Worm (Caenorhabditis elegans) whole organism, L2 larva: ENCODE measurements around the gene cyl-1.
A peak's percentile ranks its signal among the peaks of the same experiment; 100 is the strongest.

Experiments
- C34F6.9 ChIP-seq: fragments of 150-350 bp; optimal IDR thresholded peaks from 2 replicates; lab custom pipeline; 2014; ENCODE audit warnings: missing biosample characterization, missing genetic modification characterization
- F13H6.1 ChIP-seq: sonication (generic microtip); optimal IDR thresholded peaks from 2 replicates; lab custom pipeline; 2016; ENCODE audit warnings: missing genetic modification characterization, missing compliant biosample characterization
- R02D3.7 ChIP-seq: fragments of 150-350 bp; optimal IDR thresholded peaks from 2 replicates; lab custom pipeline; 2014; ENCODE audit warnings: missing biosample characterization, missing genetic modification characterization
- Y55F3AM.14 ChIP-seq: fragments of 200-800 bp; sonication (Bioruptor generic); optimal IDR thresholded peaks from 2 replicates; lab custom pipeline; 2018; ENCODE audit warnings: mild to moderate bottlenecking, missing genetic modification characterization, missing compliant biosample characterization
- ZK546.5 ChIP-seq: sonication (generic microtip); optimal IDR thresholded peaks from 2 replicates; lab custom pipeline; 2017; ENCODE audit warnings: missing biosample characterization, missing genetic modification characterization
- alr-1 ChIP-seq: fragments of 150-350 bp; optimal IDR thresholded peaks from 2 replicates; lab custom pipeline; 2014; ENCODE audit warnings: missing biosample characterization, missing genetic modification characterization
- aly-2 ChIP-seq: fragments of 150-350 bp; optimal IDR thresholded peaks from 2 replicates; lab custom pipeline; 2014; ENCODE audit warnings: missing biosample characterization, missing genetic modification characterization
- ama-1 ChIP-seq: fragments of 150-350 bp; optimal IDR thresholded peaks from 2 replicates; lab custom pipeline; 2018; ENCODE audit warnings: inconsistent platforms
- blmp-1 ChIP-seq: sonication (generic microtip); optimal IDR thresholded peaks from 2 replicates; lab custom pipeline; 2017; ENCODE audit warnings: missing genetic modification characterization, mild to moderate bottlenecking, missing compliant biosample characterization, antibody characterized with exemption, moderate library complexity; ENCODE audit not compliant: insufficient read depth
- ceh-16 ChIP-seq: fragments of 150-350 bp; optimal IDR thresholded peaks from 2 replicates; lab custom pipeline; 2014; ENCODE audit warnings: missing biosample characterization, missing genetic modification characterization
- ceh-82 ChIP-seq: fragments of 150-350 bp; optimal IDR thresholded peaks from 2 replicates; lab custom pipeline; 2014; ENCODE audit warnings: missing biosample characterization, missing genetic modification characterization
- crh-2 ChIP-seq: sonication (generic microtip); optimal IDR thresholded peaks from 2 replicates; lab custom pipeline; 2017; ENCODE audit warnings: missing biosample characterization, missing genetic modification characterization
- dmd-4 ChIP-seq: sonication (generic microtip); optimal IDR thresholded peaks from 2 replicates; lab custom pipeline; 2017; ENCODE audit warnings: missing biosample characterization, missing genetic modification characterization
- egl-27 ChIP-seq: sonication (generic microtip); optimal IDR thresholded peaks from 3 replicates; lab custom pipeline; 2017; ENCODE audit warnings: missing biosample characterization, missing genetic modification reagents, missing genetic modification characterization
- elt-1 ChIP-seq: fragments of 150-350 bp; optimal IDR thresholded peaks from 2 replicates; lab custom pipeline; 2014; ENCODE audit warnings: missing biosample characterization, missing genetic modification characterization
- elt-3 ChIP-seq: sonication (generic microtip); optimal IDR thresholded peaks from 2 replicates; lab custom pipeline; 2017; ENCODE audit warnings: missing biosample characterization, missing genetic modification characterization
- fos-1 ChIP-seq: fragments of 150-350 bp; optimal IDR thresholded peaks from 2 replicates; lab custom pipeline; 2014; ENCODE audit warnings: missing biosample characterization, missing genetic modification characterization
- gmeb-1 ChIP-seq: fragments of 150-350 bp; optimal IDR thresholded peaks from 2 replicates; lab custom pipeline; 2014; ENCODE audit warnings: missing biosample characterization, missing genetic modification characterization
- lin-11 ChIP-seq: fragments of 150-350 bp; sonication (generic microtip); optimal IDR thresholded peaks from 2 replicates; lab custom pipeline; 2014; ENCODE audit warnings: missing biosample characterization, missing genetic modification characterization, inconsistent platforms, mixed read lengths
- lin-13 ChIP-seq: fragments of 150-350 bp; optimal IDR thresholded peaks from 2 replicates; lab custom pipeline; 2014; ENCODE audit warnings: missing biosample characterization, missing genetic modification reagents, missing genetic modification characterization
- lin-39 ChIP-seq: fragments of 150-350 bp; optimal IDR thresholded peaks from 2 replicates; lab custom pipeline; 2014; ENCODE audit warnings: missing biosample characterization, missing genetic modification reagents, missing genetic modification characterization
- lsy-2 ChIP-seq, 2 experiments: fragments of 150-350 bp in 1 of 2; sonication (generic microtip) in 1 of 2; optimal IDR thresholded peaks; 2 replicates each; lab custom pipeline; 2014 to 2017; ENCODE audit warnings: missing biosample characterization in 2 of 2, missing genetic modification characterization in 2 of 2
- mab-5 ChIP-seq: fragments of 150-350 bp; optimal IDR thresholded peaks from 2 replicates; lab custom pipeline; 2014; ENCODE audit warnings: missing biosample characterization, missing genetic modification characterization
- mbf-1 ChIP-seq: sonication (generic microtip); optimal IDR thresholded peaks from 2 replicates; lab custom pipeline; 2017; ENCODE audit warnings: missing biosample characterization, missing genetic modification characterization
- mdl-1 ChIP-seq, 2 experiments: fragments of 150-350 bp in 1 of 2; sonication (generic microtip) in 1 of 2; optimal IDR thresholded peaks; 2 replicates each; lab custom pipeline; 2017; ENCODE audit warnings: missing biosample characterization in 2 of 2, missing genetic modification characterization in 2 of 2
- nhr-10 ChIP-seq: sonication (generic microtip); optimal IDR thresholded peaks from 2 replicates; lab custom pipeline; 2017; ENCODE audit warnings: missing biosample characterization, missing genetic modification characterization
- nhr-11 ChIP-seq: fragments of 150-350 bp; optimal IDR thresholded peaks from 2 replicates; lab custom pipeline; 2014; ENCODE audit warnings: missing biosample characterization, missing genetic modification characterization
- nhr-12 ChIP-seq: fragments of 150-350 bp; optimal IDR thresholded peaks from 2 replicates; lab custom pipeline; 2014; ENCODE audit warnings: missing biosample characterization, missing genetic modification characterization
- nhr-129 ChIP-seq: fragments of 150-350 bp; optimal IDR thresholded peaks from 2 replicates; lab custom pipeline; 2014; ENCODE audit warnings: missing biosample characterization, missing genetic modification characterization
- nhr-21 ChIP-seq: fragments of 150-350 bp; optimal IDR thresholded peaks from 2 replicates; lab custom pipeline; 2014; ENCODE audit warnings: missing biosample characterization, missing genetic modification characterization
- nhr-23 ChIP-seq: fragments of 150-350 bp; optimal IDR thresholded peaks from 2 replicates; lab custom pipeline; 2014; ENCODE audit warnings: missing biosample characterization, missing genetic modification reagents, missing genetic modification characterization
- nhr-237 ChIP-seq: fragments of 150-350 bp; optimal IDR thresholded peaks from 2 replicates; lab custom pipeline; 2014; ENCODE audit warnings: missing biosample characterization, missing genetic modification characterization
- nhr-25 ChIP-seq: fragments of 150-350 bp; sonication (generic microtip); optimal IDR thresholded peaks from 3 replicates; lab custom pipeline; 2014; ENCODE audit warnings: missing biosample characterization, missing genetic modification characterization
- nhr-6 ChIP-seq: fragments of 150-350 bp; optimal IDR thresholded peaks from 2 replicates; lab custom pipeline; 2014; ENCODE audit warnings: missing biosample characterization, missing genetic modification characterization
- nhr-77 ChIP-seq: fragments of 150-350 bp; optimal IDR thresholded peaks from 2 replicates; lab custom pipeline; 2014; ENCODE audit warnings: missing biosample characterization, missing genetic modification characterization
- peb-1 ChIP-seq: fragments of 150-350 bp; optimal IDR thresholded peaks from 2 replicates; lab custom pipeline; 2014; ENCODE audit warnings: missing biosample characterization, missing genetic modification characterization
- sem-4 ChIP-seq: fragments of 150-350 bp; optimal IDR thresholded peaks from 2 replicates; lab custom pipeline; 2014; ENCODE audit warnings: missing biosample characterization, missing genetic modification reagents, missing genetic modification characterization
- skn-1 ChIP-seq: sonication (generic microtip); optimal IDR thresholded peaks from 2 replicates; lab custom pipeline; 2017; ENCODE audit warnings: missing biosample characterization, missing genetic modification characterization
- sma-3 ChIP-seq: sonication (generic microtip); optimal IDR thresholded peaks from 2 replicates; lab custom pipeline; 2016; ENCODE audit warnings: missing genetic modification reagents, missing genetic modification characterization, missing compliant biosample characterization
- sma-9 ChIP-seq, 2 experiments: fragments of 150-350 bp in 1 of 2; sonication (generic microtip) in 1 of 2; optimal IDR thresholded peaks; 2 replicates each; lab custom pipeline; 2014 to 2016; ENCODE audit warnings: missing genetic modification characterization in 2 of 2, mild to moderate bottlenecking in 1 of 2, missing biosample characterization in 1 of 2, missing compliant biosample characterization in 1 of 2, missing genetic modification reagents in 1 of 2, moderate library complexity in 1 of 2
- snpc-4 ChIP-seq: fragments of 150-350 bp; optimal IDR thresholded peaks from 2 replicates; lab custom pipeline; 2014; ENCODE audit warnings: missing biosample characterization, missing genetic modification characterization
- unc-39 ChIP-seq: fragments of 150-350 bp; optimal IDR thresholded peaks from 2 replicates; lab custom pipeline; 2014; ENCODE audit warnings: missing biosample characterization, missing genetic modification characterization
- unc-55 ChIP-seq: fragments of 150-350 bp; sonication (generic microtip); optimal IDR thresholded peaks from 3 replicates; lab custom pipeline; 2014; ENCODE audit warnings: missing biosample characterization, missing genetic modification reagents, missing genetic modification characterization
- unc-62 ChIP-seq: fragments of 150-350 bp; optimal IDR thresholded peaks from 2 replicates; lab custom pipeline; 2014; ENCODE audit warnings: missing biosample characterization, missing genetic modification reagents, missing genetic modification characterization
- zag-1 ChIP-seq: fragments of 150-350 bp; optimal IDR thresholded peaks from 2 replicates; lab custom pipeline; 2014; ENCODE audit warnings: missing biosample characterization, missing genetic modification characterization
- ztf-1 ChIP-seq: fragments of 200-800 bp; sonication (Bioruptor generic); conservative IDR thresholded peaks from 2 replicates; pipeline ENCODE4 v1.3.6; 2022; ENCODE audit warnings: missing genetic modification characterization, missing compliant biosample characterization
- ztf-11 ChIP-seq: sonication (generic microtip); optimal IDR thresholded peaks from 2 replicates; lab custom pipeline; 2017; ENCODE audit warnings: missing biosample characterization, missing genetic modification characterization
- ztf-4 ChIP-seq: fragments of 150-350 bp; optimal IDR thresholded peaks from 2 replicates; lab custom pipeline; 2014; ENCODE audit warnings: missing biosample characterization, missing genetic modification characterization

Gene cyl-1

DNA sequence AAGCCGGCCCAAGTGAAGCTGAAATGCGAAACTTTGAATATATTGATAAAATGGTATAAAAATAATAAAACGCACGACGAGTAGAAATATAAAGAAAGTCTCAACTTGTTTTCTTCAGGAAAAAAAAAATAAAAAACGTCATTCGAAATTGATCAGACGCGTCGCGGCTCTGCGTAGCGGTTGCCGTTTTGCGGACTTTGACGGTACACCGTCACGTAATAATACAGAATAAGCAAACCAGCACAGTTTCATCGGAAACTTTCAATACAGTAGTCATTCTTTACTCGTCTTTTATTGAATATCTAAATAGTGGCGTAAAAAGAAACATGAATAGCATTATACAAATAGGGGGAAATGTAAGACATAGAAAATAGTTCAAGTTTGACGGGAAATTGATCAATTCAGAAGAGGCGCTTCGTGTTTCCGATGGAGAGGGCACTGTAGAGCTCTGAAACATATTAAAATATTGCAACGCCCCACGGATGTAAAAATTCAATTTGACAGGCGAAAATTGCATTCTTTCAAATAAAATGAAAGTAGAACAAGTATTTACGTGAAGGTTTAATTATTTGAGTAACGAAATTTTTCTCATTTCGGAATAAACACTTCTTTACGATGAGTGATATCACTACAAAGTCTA, at the start of gene cyl-1, which contains the start of gene C52E4.7:
cyl-1 (minus strand) TSS at position 18 of the 640 bp plus-strand sequence.
C52E4.7 (plus strand) TSS at position 590 of the 640 bp plus-strand sequence.
- no peak for TF ChIP-seq nhr-10 (tag; lab: Kevin White, UChicago)
- TF ChIP-seq nhr-23 (tag; lab: Kevin White, UChicago) = no peak
- TF ChIP-seq lin-39 = no peak
- TF ChIP-seq ztf-1 (GFP tag; lab: Robert Waterston, UW) = no peak
- no peak for TF ChIP-seq elt-1
- TF ChIP-seq Y55F3AM.14 (GFP tag; lab: Kevin White, UChicago) = no peak
- no peak for TF ChIP-seq alr-1 (tag; lab: Kevin White, UChicago)
- TF ChIP-seq unc-55 (GFP tag; lab: Kevin White, UChicago) = peak; percentile 65
- no peak for TF ChIP-seq F13H6.1
- TF ChIP-seq peb-1 (tag; lab: Kevin White, UChicago) = no peak
- TF ChIP-seq mbf-1 (tag; lab: Kevin White, UChicago) = no peak
- no peak for TF ChIP-seq ztf-11 (tag; lab: Kevin White, UChicago)
- TF ChIP-seq lin-13 (GFP tag; lab: Kevin White, UChicago) = peak; percentile 45
- TF ChIP-seq ZK546.5 (tag; lab: Kevin White, UChicago) = no peak
- TF ChIP-seq blmp-1 (tag; lab: Kevin White, UChicago) = no peak
- peak; percentile 16 for TF ChIP-seq ama-1
- TF ChIP-seq dmd-4 (tag; lab: Kevin White, UChicago) = no peak
- TF ChIP-seq elt-3 (tag; lab: Kevin White, UChicago) = no peak
- no peak for TF ChIP-seq R02D3.7 (tag; lab: Kevin White, UChicago)
- TF ChIP-seq egl-27 (tag; lab: Kevin White, UChicago) = no peak
- no peak for TF ChIP-seq ceh-82 (tag; lab: Kevin White, UChicago)
- no peak for TF ChIP-seq nhr-25
- no peak for TF ChIP-seq mdl-1 (tag; optimal IDR thresholded peaks at IDR 0.05; lab: Kevin White, UChicago)
- TF ChIP-seq ztf-4 (tag; lab: Kevin White, UChicago) = no peak
- TF ChIP-seq C34F6.9 (tag; lab: Kevin White, UChicago) = peak; percentile 88
- no peak for TF ChIP-seq nhr-21 (tag; lab: Kevin White, UChicago)
- TF ChIP-seq nhr-77 (tag; lab: Kevin White, UChicago) = no peak
- TF ChIP-seq skn-1 (tag; lab: Kevin White, UChicago) = no peak
- TF ChIP-seq nhr-12 (tag; lab: Kevin White, UChicago) = no peak
- peak; percentile 75 for TF ChIP-seq snpc-4
- TF ChIP-seq fos-1 (tag; lab: Kevin White, UChicago) = peak; percentile 39
- no peak for TF ChIP-seq unc-62 (GFP tag; lab: Kevin White, UChicago)
- peak in 1 of 2 experiments; percentile 73 for TF ChIP-seq lsy-2 (tag; optimal IDR thresholded peaks at IDR 0.05; lab: Kevin White, UChicago)
- peak; percentile 56 for TF ChIP-seq nhr-129
- no peak for TF ChIP-seq unc-39 (tag; lab: Kevin White, UChicago)
- TF ChIP-seq mab-5 = no peak
- peak; percentile 1 for TF ChIP-seq lin-11 (tag; lab: Kevin White, UChicago)
- TF ChIP-seq sem-4 (tag; lab: Kevin White, UChicago) = no peak
- peak; percentile 34 for TF ChIP-seq sma-9 (GFP tag; optimal IDR thresholded peaks at IDR 0.05; lab: Kevin White, UChicago)
- TF ChIP-seq sma-9 (tag; optimal IDR thresholded peaks at IDR 0.05; lab: Kevin White, UChicago) = no peak
- peak; percentile 70 for TF ChIP-seq crh-2 (tag; lab: Kevin White, UChicago)
- no peak for TF ChIP-seq zag-1 (tag; lab: Kevin White, UChicago)
- TF ChIP-seq sma-3 = no peak
- TF ChIP-seq nhr-237 (tag; lab: Kevin White, UChicago) = no peak
- TF ChIP-seq ceh-16 (tag; lab: Kevin White, UChicago) = no peak
- TF ChIP-seq aly-2 (tag; lab: Kevin White, UChicago) = no peak
- peak; percentile 38 for TF ChIP-seq gmeb-1 (tag; lab: Kevin White, UChicago)
- no peak for TF ChIP-seq nhr-6 (tag; lab: Kevin White, UChicago)
- TF ChIP-seq nhr-11 (tag; lab: Kevin White, UChicago) = no peak
